Fruit fly (Drosophila melanogaster): ENCODE results near the gene brm.

Gene brm

DNA sequence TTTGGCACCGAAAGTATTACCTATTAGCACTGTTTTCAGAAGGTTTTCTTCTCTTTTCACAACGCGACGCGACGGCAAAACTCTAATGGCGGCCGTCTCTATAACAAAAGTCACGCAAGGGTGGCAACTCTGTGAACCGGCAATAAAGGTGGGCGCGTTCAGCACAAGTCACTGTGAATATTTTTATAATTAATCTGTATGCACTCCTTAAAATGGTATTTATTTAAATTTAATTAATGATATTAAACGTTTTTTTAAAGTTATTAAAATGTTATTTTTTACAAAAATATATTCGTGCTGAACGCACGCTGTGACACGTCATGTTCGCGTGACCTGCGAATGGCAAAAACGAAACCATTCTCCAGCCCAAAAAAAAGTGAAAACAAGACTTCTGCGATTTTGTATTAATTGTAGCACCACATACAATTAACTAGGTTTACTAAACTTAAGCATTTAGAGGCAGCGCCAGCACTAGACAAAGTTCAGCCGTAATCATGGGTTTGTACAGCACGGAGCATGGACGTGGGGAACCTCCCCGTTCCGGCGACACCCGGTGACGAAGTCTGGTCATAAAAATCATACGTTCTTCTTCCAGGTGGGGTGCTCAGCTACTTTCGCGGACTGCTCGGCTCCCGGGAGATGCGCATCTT lies at the start of gene brm, which contains the start of gene Arl1:
Gene brm (minus strand): TSS at position 87 of the 650 bp plus-strand sequence.
Gene Arl1 (plus strand): TSS at position 353 of the 650 bp plus-strand sequence.
- TF ChIP-seq CG17801 (GFP tag; optimal IDR thresholded peaks at IDR 0.05; ENCODE audit: partially characterized antibody), result peak; percentile 99

DNA sequence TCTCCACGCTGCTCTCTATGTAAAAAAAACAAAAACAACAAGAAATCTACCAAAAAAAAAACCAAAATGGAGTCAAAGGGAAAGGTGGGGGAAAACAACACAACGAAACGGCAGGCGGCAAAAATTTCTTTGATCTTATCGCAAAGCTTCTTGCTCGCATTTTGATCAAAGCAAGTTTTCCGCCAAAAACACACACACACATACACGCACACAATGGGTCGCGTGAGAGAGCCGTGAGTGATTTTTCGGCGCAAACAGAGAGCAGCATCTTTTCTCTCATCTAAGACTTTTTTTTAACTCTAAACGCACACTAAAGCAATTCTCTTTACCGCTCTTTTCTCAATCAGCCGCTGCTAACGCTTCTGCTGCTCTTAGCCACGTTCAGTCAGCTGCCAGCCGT lies 46.3 kb upstream of the brm start:
- no peak for TF ChIP-seq CG17801 (GFP tag; optimal IDR thresholded peaks at IDR 0.05; ENCODE audit: partially characterized antibody)

DNA sequence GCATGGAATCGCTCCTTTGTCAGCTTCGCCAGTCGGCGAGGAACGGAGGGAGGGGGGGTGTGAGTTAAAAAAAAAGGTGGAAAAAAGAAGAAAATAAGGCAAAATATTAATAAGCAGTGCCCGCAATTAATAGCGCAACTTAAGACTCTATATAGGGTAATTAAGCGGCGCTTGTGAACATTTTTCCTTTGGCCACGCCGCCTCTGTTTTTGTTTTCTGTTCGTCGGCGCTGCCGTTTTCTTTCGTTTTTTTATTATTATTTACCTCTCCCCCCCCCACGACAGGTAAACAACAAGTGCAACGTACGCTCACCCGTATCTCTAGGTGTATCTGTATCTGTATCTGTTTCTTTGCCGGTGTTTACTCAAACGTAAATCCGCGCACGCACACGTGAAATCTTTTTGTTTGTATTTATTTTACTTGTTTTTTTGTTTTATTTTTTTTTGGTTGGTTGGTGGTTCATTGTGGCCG lies 44.5 kb upstream of the brm start:
- TF ChIP-seq CG17801 (GFP tag; optimal IDR thresholded peaks at IDR 0.05; ENCODE audit: partially characterized antibody), result no peak

DNA sequence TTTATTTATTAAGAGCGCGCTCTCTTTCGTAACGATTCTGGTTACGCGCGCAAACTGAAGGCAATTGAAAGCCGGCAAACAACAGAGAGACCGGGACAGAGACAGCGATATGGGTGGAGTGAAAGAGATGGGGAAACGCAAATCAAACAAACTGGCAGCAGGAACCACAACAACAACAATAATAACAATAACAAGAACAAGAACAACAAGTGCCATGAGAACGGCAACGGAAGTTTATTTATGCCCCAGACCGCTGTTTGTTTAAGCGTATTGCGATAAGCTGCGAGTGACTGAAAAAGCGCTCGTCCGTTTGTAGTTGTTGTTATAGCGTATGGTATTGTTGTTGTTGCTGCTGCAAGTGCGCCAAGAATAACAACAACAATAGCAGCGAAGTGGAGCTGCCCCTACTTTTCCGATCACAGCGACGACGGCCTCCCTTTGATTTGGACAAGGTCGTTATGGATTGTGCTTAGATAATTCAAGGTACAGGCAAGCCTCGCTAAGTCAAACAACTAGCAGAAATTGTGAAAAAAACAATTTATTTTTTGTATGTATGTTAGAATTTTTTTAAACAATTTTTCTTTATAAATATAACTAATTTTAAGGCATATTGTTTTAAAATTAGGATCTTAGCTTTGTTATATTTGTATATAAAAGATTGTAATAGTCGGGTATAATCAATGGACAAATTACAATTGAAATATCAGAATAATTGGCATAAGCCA lies 43.6 kb upstream of the brm start:
- no peak for TF ChIP-seq CG17801 (GFP tag; optimal IDR thresholded peaks at IDR 0.05; ENCODE audit: partially characterized antibody)

DNA sequence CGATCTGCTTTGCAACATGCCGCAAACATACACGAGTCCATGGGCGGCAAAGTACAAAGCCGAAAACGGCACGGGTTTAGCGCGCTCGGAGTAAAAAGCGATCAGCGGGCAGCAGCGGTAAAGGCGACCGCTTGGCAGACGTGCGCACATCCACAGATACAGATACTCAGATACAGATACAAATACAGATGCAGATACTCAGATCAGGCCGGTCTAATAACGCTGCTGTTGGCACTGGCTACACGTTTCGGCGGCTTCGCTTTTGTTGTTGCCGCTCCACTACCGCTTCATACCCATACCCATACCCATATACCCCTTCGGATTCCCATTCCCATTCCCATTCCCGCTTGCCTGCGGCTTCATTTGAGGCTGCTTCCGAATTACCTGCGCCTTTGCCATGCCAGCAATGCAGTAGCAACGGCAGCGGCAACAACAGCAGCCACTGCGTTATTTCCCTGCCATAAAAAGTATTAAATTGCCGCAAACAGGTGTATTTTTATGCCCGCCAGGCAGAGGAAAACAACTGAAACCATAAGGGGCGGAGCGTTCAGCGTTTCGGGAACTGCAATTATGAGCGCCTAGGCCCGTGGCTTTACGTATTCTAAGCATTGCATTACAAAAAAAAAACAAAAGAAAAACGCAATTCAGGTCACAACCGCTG lies 42.5 kb upstream of the brm start:
- TF ChIP-seq CG17801 (GFP tag; optimal IDR thresholded peaks at IDR 0.05; ENCODE audit: partially characterized antibody), result no peak

DNA sequence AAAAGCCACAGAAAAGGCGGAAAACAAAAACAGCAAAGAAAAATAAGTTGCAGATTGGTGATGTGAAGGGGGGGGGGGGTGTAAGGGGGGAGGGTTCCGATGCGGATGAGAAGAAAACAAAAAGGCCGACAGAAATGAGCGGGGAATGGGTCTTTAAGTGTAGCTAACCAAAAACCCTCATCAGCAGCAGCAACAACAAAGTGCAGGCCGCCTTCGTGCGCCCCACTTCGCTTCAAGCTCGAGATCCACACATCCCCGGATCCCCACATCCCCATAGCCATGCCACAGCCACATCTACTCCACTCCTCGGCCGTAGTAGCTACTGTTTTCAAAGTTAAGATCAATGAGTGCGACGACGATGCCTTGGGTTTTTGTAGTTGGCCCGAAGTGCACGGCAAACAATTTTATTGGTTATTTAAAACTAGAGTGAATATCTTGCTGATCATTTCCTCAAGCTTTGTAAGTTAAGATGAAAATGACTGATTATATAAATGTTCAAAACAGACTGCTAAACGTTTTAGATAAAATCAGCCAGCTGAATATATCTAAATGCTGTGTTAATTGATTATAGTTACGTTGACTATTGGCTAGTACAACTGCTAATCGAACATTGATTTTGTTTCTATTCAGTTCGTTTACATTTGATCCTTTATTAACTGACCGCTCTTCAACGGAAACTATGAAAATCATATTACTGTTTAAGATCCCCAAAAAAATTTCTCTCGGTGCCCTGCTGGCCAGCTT lies 41.8 kb upstream of the brm start:
- TF ChIP-seq CG17801 (GFP tag; optimal IDR thresholded peaks at IDR 0.05; ENCODE audit: partially characterized antibody), result no peak

DNA sequence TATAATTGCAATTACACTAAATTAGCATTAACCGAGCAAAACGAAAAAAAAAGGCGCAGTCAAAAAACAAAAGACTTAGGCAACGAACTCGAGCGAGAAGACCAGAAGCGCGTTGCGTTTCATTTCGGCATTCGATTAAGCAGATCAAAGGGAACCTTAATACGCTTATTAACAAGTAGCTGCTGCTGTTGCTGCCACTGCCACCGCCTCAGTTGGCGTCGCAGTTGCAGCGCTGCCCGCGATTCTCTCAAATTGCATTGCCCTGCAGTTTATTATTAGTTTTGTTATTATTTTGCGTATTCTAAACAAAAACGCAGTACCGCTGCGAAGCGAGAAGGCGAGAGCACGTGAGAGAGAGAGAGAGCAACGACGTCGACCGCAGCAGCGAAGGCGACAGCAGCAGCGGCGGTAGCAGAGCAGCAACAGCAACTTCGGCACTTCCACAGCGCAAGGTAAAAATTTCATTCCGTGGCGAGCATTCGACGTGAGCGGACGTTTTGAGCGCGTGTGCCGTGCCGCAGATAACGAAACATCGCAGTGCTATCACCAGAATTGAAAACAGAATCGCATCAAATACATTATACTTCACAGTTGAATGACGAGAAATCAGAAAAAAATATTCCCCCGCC lies 40.5 kb upstream of the brm start, which contains the start of gene Notum:
Gene Notum (plus strand): TSS at position 461 of the 629 bp plus-strand sequence.
- TF ChIP-seq CG17801 (GFP tag; optimal IDR thresholded peaks at IDR 0.05; ENCODE audit: partially characterized antibody), result no peak

DNA sequence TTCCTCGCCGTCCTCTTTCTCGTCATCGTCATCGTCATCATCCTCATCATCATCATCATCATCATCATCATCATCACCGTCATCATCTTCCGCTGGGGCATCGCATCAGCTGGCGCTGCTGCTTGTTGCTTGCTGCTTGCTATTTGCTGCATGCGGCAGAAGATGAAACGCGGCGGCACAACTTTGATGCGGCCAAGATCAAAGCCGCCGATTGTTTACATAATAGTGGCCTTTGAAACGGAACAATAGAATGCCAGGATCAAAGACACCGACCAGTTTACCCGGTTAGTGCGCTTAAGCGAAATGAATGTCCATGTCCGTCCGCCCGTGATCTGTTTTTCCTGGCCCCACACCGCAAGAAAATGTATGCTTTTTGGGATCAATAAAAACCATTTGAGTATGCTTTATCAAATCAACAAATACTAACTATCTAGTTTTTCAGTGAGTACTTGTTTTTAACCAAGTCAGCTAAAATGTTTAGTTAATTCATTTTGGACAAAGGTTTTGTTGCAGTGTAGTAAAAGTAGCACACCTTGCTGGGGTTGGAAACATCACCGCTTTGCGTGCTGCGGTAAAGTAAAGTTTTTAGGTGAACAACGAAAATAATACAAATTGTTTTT lies 38.5 kb upstream of the brm start:
- TF ChIP-seq CG17801 (GFP tag; optimal IDR thresholded peaks at IDR 0.05; ENCODE audit: partially characterized antibody), result no peak

DNA sequence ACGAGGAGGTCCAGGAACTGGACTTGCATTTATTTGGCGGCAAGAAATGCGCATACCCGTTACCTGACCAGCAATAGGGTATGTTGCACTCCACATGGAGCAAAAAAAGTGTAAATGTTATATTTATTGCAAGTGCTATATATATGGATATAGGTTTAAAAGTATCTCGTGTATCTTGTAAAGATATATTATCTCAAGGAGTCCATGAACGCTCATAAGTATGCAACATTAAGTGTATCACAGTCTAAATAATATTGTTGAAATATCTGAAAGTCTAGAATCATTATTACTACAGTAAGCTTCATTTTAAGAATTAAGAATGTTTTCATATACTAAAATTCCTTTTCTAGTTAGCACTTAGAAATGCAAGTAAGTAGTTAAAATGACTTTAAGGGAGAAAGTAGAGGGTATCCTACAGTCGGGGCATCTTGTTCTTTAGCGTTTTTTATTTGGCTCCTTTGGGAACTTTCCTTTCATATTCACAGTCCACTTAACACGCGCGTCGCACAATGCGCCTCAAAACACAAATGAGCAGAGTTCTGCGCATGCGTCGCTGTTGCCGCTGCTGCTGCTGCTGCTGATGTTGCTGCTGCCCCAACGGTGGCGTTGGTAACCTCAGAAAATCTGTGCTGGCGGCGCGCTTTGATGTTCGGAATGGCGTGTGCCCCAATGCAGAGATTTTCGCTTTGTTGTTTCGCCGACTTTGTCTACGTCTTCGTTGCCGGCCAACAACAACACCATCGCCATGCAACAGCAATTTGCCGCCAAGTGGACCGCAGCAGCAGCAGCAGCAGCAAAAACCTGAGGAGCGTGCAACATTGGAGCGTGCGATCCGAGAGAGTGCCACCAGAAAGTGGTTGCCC lies 36.7 kb upstream of the brm start:
- no peak for TF ChIP-seq CG17801 (GFP tag; optimal IDR thresholded peaks at IDR 0.05; ENCODE audit: partially characterized antibody)

dm6 chr3L:16018721-16019120 lies 36.1 kb upstream of the brm start:
- no peak for TF ChIP-seq CG17801 (GFP tag; optimal IDR thresholded peaks at IDR 0.05; ENCODE audit: partially characterized antibody)

DNA sequence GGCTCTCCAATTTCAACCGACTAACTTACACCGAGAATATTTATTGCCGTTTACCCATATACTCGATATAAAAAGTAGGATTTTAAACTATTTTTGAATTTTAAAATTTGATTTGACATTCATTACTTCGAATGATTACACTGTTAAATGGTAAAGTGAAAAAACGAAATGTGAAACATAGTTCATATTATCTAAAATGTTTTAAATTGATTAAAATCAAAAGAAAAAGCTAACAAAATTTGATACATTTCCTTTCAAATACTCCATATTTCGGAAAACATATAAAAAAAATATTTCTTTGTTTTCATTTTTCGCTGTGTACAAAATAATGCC lies 35.5 kb upstream of the brm start:
- no peak for TF ChIP-seq CG17801 (GFP tag; optimal IDR thresholded peaks at IDR 0.05; ENCODE audit: partially characterized antibody)

- TF ChIP-seq CG17801 (GFP tag; optimal IDR thresholded peaks at IDR 0.05; ENCODE audit: partially characterized antibody), result no peak
Observed at dm6 chr3L:16017528-16018250, 35.0 kb upstream of the brm start.

DNA sequence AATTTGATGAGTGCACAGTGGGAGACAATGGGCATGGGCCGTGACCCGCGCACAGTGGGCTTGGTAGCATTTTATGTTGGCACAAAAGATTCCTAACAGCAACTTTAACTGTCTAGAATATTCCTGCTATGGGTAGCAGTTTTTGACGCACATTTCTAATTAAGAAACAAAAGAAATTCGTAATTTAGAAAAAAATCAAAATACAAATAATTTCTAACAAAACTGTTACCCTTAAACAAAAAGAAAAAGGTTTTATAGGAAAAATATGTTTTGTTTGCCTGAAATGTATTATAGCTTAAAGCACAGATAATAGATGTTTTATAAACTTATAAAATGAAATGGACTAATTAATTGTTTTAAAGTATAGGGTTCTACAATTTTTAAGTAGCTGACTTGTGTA lies 34.2 kb upstream of the brm start:
- TF ChIP-seq CG17801 (GFP tag; optimal IDR thresholded peaks at IDR 0.05; ENCODE audit: partially characterized antibody), result no peak
